Worm (Caenorhabditis elegans) whole organism, mixed stage, embryonic: ENCODE results near the gene F10C2.7.

Source experiments
- M03D4.4 ChIP-seq: sonication (generic microtip); optimal IDR thresholded peaks from 2 replicates; lab custom pipeline; 2017; ENCODE audit warnings: mild to moderate bottlenecking, missing genetic modification characterization, missing compliant biosample characterization
- elt-3 ChIP-seq: fragments of 150-350 bp; optimal IDR thresholded peaks from 2 replicates; lab custom pipeline; 2014; ENCODE audit warnings: missing biosample characterization, missing genetic modification characterization
- nhr-237 ChIP-seq: fragments of 150-350 bp; optimal IDR thresholded peaks from 2 replicates; lab custom pipeline; 2014; ENCODE audit warnings: missing biosample characterization, missing genetic modification characterization
- snpc-4 ChIP-seq: fragments of 150-350 bp; optimal IDR thresholded peaks from 2 replicates; lab custom pipeline; 2014; ENCODE audit warnings: missing biosample characterization, missing genetic modification characterization
- unc-39 ChIP-seq: fragments of 150-350 bp; optimal IDR thresholded peaks from 2 replicates; lab custom pipeline; 2014; ENCODE audit warnings: missing biosample characterization, missing genetic modification characterization
- unc-62 ChIP-seq: fragments of 150-350 bp; optimal IDR thresholded peaks from 2 replicates; lab custom pipeline; 2014; ENCODE audit warnings: missing biosample characterization, missing genetic modification reagents, missing genetic modification characterization
- ztf-11 ChIP-seq: fragments of 150-350 bp; optimal IDR thresholded peaks from 2 replicates; lab custom pipeline; 2014; ENCODE audit warnings: missing biosample characterization, missing genetic modification characterization

- no peak for TF ChIP-seq snpc-4 (tag; lab: Kevin White, UChicago)
- no peak for TF ChIP-seq unc-62
- TF ChIP-seq M03D4.4 (tag; lab: Kevin White, UChicago), result no peak
- no peak for TF ChIP-seq unc-39 (tag; lab: Kevin White, UChicago)
- no peak for TF ChIP-seq ztf-11
- no peak for TF ChIP-seq nhr-237
- no peak for TF ChIP-seq elt-3 (tag; lab: Kevin White, UChicago)
Observed at ce11 chrV:12036129-12036528, 17.6 kb upstream of the F10C2.7 start.
